Fruit fly (Drosophila melanogaster): ENCODE results near the gene Rrp46.

dm6 chr3R:10431089-10431488, 18.0 kb downstream of the Rrp46 start:
- no peak for TF ChIP-seq CG7045 (GFP tag; optimal IDR thresholded peaks at IDR 0.05)
- no peak for TF ChIP-seq cnc (optimal IDR thresholded peaks at IDR 0.05)
- no peak for TF ChIP-seq CG12768 (GFP tag; optimal IDR thresholded peaks at IDR 0.05)
- no peak for TF ChIP-seq CG1620 (GFP tag; optimal IDR thresholded peaks at IDR 0.05)
- TF ChIP-seq Mnt (GFP tag; optimal IDR thresholded peaks at IDR 0.05), result no peak
- no peak for TF ChIP-seq Hr96 (GFP tag; optimal IDR thresholded peaks at IDR 0.05)
- no peak for TF ChIP-seq Crg-1 (GFP tag; optimal IDR thresholded peaks at IDR 0.05)
- no peak for TF ChIP-seq Clk (GFP tag; optimal IDR thresholded peaks at IDR 0.05)
- no peak for TF ChIP-seq bab1 (GFP tag; optimal IDR thresholded peaks at IDR 0.05)
- no peak for TF ChIP-seq tj (GFP tag; optimal IDR thresholded peaks at IDR 0.05)
- no peak for TF ChIP-seq toe (GFP tag; optimal IDR thresholded peaks at IDR 0.05)
- TF ChIP-seq pad (GFP tag; optimal IDR thresholded peaks at IDR 0.05), result no peak
- TF ChIP-seq CG33017 (tag; optimal IDR thresholded peaks at IDR 0.05), result no peak
- TF ChIP-seq kay (GFP tag; ENCODE audit: borderline replicate concordance), result no peak

All from whole organism, adult.